Fruit fly (Drosophila melanogaster): ENCODE results near the gene CG32213.

CG32213 gene

DNA sequence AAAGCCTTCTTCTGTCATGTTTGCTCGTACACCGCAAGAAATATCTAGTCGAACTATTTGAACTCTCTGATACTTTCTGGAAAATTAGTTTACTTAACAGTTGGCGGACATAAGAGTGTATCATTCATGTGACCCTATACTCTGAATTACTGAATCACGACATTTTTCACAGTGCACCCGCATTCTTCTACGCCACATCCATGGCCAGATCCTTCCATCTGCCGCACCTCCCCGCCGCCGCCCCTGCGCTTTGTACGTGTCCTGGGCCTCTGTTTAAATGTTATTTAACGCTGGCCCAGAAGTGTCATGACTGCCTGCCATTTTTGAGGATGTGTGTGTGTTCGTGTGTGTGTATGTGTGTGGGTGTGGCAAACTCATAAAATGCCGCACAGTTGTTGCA, 37.0 kb downstream of the CG32213 start:
- TF ChIP-seq Dfd (GFP tag; optimal IDR thresholded peaks at IDR 0.05) = peak; percentile 70
- TF ChIP-seq jim (GFP tag; optimal IDR thresholded peaks at IDR 0.05) = no peak

DNA sequence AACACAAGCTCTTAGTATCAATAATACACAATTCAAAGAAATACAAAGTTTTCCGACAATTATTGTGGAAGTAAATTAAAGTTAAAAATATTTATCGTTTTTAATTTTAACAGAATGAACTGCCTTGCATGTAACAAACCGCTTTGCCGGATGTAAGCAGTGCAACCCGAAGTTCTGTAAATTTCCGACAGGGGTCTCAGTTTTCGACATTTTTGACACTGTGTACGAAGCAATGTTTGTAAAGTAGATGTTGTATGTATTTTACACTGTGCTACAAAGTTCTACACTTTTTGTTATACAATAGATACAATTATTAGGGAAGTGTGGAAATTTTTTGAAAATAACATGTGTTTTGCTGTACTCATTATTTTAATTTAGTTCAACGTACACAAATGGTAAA, 40.9 kb downstream of the CG32213 start:
- no peak for TF ChIP-seq tai (GFP tag; optimal IDR thresholded peaks at IDR 0.05)
- no peak for TF ChIP-seq Vsx2 (GFP tag; optimal IDR thresholded peaks at IDR 0.05; ENCODE audit: partially characterized antibody)
- TF ChIP-seq jim (GFP tag; optimal IDR thresholded peaks at IDR 0.05) = no peak
- TF ChIP-seq dmrt93B (GFP tag; optimal IDR thresholded peaks at IDR 0.05) = peak; percentile 84
- TF ChIP-seq Hr78 (GFP tag; optimal IDR thresholded peaks at IDR 0.05) = no peak
- TF ChIP-seq fru (GFP tag; optimal IDR thresholded peaks at IDR 0.05) = peak; percentile 55
- TF ChIP-seq dl (GFP tag; optimal IDR thresholded peaks at IDR 0.05; ENCODE audit: insufficient read depth in 1 of 2, partially characterized antibody in 2 of 2) = no peak
- TF ChIP-seq sv (GFP tag; optimal IDR thresholded peaks at IDR 0.05) = peak; percentile 60
- no peak for TF ChIP-seq OdsH (GFP tag; optimal IDR thresholded peaks at IDR 0.05)
- peak; percentile 62 for TF ChIP-seq h (GFP tag; optimal IDR thresholded peaks at IDR 0.05)
- TF ChIP-seq rgr (GFP tag; optimal IDR thresholded peaks at IDR 0.05) = peak; percentile 65
- TF ChIP-seq sage (GFP tag; optimal IDR thresholded peaks at IDR 0.05) = no peak
- TF ChIP-seq CG9705 (GFP tag; optimal IDR thresholded peaks at IDR 0.05) = peak; percentile 73
- peak; percentile 42 for TF ChIP-seq Myc (optimal IDR thresholded peaks at IDR 0.05)
- TF ChIP-seq HLH106 (tag; optimal IDR thresholded peaks at IDR 0.05) = peak; percentile 66
- TF ChIP-seq br (GFP tag; optimal IDR thresholded peaks at IDR 0.05) = peak; percentile 47
- no peak for TF ChIP-seq Hnf4 (GFP tag; optimal IDR thresholded peaks at IDR 0.05)
- peak; percentile 83 for TF ChIP-seq Hr83 (GFP tag; optimal IDR thresholded peaks at IDR 0.05; ENCODE audit: poor library complexity, severe bottlenecking)
- TF ChIP-seq Rel (GFP tag; optimal IDR thresholded peaks at IDR 0.05) = no peak
- TF ChIP-seq Rel (tag; optimal IDR thresholded peaks at IDR 0.05) = no peak

dm6 chr3L:19518232-19518631, 42.6 kb downstream of the CG32213 start, which contains the start of gene Cpr76Ba:
Gene Cpr76Ba (minus strand): TSS chr3L:19518332.
- TF ChIP-seq dmrt93B (GFP tag; optimal IDR thresholded peaks at IDR 0.05) (no peak), Hr78 (GFP tag; optimal IDR thresholded peaks at IDR 0.05) (no peak), woc (GFP tag; optimal IDR thresholded peaks at IDR 0.05) (no peak), Sp1 (GFP tag; optimal IDR thresholded peaks at IDR 0.05) (no peak), OdsH (GFP tag; optimal IDR thresholded peaks at IDR 0.05) (no peak), brk (GFP tag; optimal IDR thresholded peaks at IDR 0.05) (no peak), jim (GFP tag; optimal IDR thresholded peaks at IDR 0.05) (no peak), psq (GFP tag; optimal IDR thresholded peaks at IDR 0.05) (no peak), Mio (GFP tag; optimal IDR thresholded peaks at IDR 0.05) (no peak)

DNA sequence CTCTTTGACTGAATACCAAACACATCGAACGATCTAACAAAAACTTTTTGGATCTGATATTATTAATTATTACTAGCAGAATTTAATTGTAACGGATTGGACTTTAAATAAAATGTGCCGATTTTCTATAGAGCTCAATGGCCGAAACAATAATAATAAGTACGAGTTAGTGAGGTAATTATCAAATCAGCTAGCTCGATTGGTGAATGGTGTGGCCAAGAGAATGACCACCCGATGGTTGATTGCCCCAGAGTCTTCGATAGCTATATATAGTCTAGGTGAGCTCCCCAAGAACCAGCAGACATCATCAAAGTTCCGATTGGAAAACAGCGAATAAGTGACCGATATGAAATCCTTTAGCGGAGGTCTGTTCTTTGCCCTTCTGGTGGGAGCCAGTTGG, 43.7 kb downstream of the CG32213 start, which contains the start of gene Cpr76Bb:
TSS of gene Cpr76Bb (plus strand) at position 301 of the 400 bp plus-strand sequence.
- TF ChIP-seq Vsx2 (GFP tag; optimal IDR thresholded peaks at IDR 0.05; ENCODE audit: partially characterized antibody) = no peak
- TF ChIP-seq psq (GFP tag; optimal IDR thresholded peaks at IDR 0.05) = no peak
- no peak for TF ChIP-seq Rel (GFP tag; optimal IDR thresholded peaks at IDR 0.05)
- TF ChIP-seq Rel (tag; optimal IDR thresholded peaks at IDR 0.05) = no peak
- TF ChIP-seq Hr78 (GFP tag; optimal IDR thresholded peaks at IDR 0.05) = no peak
- no peak for TF ChIP-seq h (GFP tag; optimal IDR thresholded peaks at IDR 0.05)
- TF ChIP-seq sv (GFP tag; optimal IDR thresholded peaks at IDR 0.05) = no peak
- TF ChIP-seq CG32264 (GFP tag; optimal IDR thresholded peaks at IDR 0.05) = no peak
- no peak for TF ChIP-seq foxo (GFP tag; optimal IDR thresholded peaks at IDR 0.05)
- TF ChIP-seq Hnf4 (GFP tag; optimal IDR thresholded peaks at IDR 0.05) = no peak
- no peak for TF ChIP-seq woc (GFP tag; optimal IDR thresholded peaks at IDR 0.05)
- TF ChIP-seq Hr83 (GFP tag; optimal IDR thresholded peaks at IDR 0.05; ENCODE audit: poor library complexity, severe bottlenecking) = no peak
- TF ChIP-seq brk (GFP tag; optimal IDR thresholded peaks at IDR 0.05) = no peak
- TF ChIP-seq dsf (GFP tag; optimal IDR thresholded peaks at IDR 0.05; ENCODE audit: borderline replicate concordance) = no peak
- TF ChIP-seq Mio (GFP tag; optimal IDR thresholded peaks at IDR 0.05) = no peak

DNA sequence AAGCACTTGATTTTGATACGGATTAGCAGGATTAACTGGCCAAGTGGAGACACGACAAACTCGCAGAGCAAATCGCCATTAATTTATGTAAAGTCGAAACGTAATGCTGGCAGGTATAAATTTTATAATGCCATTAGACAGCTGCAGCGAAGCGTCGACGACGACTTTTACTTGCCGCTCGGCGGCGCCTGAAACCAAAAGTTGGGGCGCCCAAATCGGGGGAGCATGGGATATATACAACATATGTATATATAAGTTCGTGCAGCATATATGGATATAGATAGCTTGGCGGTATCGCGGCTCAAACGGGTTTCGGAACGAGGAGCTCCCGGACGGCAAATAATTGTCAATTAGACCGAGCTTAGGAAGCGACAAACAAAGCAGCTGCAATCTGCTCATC, 45.0 kb downstream of the CG32213 start, which contains the start of gene Cpr76Bc:
TSS of gene Cpr76Bc (plus strand) at position 301 of the 400 bp plus-strand sequence.
- TF ChIP-seq HLH106 (tag; optimal IDR thresholded peaks at IDR 0.05) = no peak
- no peak for TF ChIP-seq jim (GFP tag; optimal IDR thresholded peaks at IDR 0.05)
- TF ChIP-seq dl (GFP tag; optimal IDR thresholded peaks at IDR 0.05; ENCODE audit: insufficient read depth in 1 of 2, partially characterized antibody in 2 of 2) = no peak
- TF ChIP-seq CrebA (GFP tag; optimal IDR thresholded peaks at IDR 0.05; ENCODE audit: borderline replicate concordance) = no peak
- TF ChIP-seq dsf (GFP tag; optimal IDR thresholded peaks at IDR 0.05; ENCODE audit: borderline replicate concordance) = no peak
- TF ChIP-seq lola (GFP tag; optimal IDR thresholded peaks at IDR 0.05) = no peak

Measured in whole organism, wandering third instar larva.